Worm (Caenorhabditis elegans) whole organism, L2 larva: ENCODE data around the gene fln-2.

ENCODE experiments used
- ama-1 ChIP-seq: fragments of 150-350 bp; optimal IDR thresholded peaks from 2 replicates; lab custom pipeline; 2018; ENCODE audit warnings: inconsistent platforms
- lin-13 ChIP-seq: fragments of 150-350 bp; optimal IDR thresholded peaks from 2 replicates; lab custom pipeline; 2014; ENCODE audit warnings: missing biosample characterization, missing genetic modification reagents, missing genetic modification characterization
- nhr-11 ChIP-seq: fragments of 150-350 bp; optimal IDR thresholded peaks from 2 replicates; lab custom pipeline; 2014; ENCODE audit warnings: missing biosample characterization, missing genetic modification characterization

DNA sequence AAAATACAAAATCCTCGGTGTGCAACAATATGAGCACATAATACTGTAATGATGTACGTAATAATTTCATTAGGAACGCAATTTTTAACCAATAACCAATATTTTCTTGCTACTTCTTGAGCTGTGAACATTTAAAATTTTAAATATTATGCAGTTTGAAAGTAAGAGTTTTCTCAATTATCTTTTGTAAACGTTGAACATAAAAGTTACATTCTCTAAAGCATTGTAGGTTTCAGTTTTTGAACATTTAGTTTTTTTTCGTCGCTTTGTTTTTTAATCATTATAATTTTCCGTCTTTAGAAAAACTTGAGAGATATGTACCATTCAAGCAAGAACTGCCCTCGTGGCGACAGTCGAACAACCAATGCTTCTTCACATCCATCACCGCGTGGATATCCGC, 6.2 kb upstream of the fln-2 start, which contains the start of gene C23F12.3:
- no peak for TF ChIP-seq ama-1 (lab: Kevin White, UChicago)
- no peak for TF ChIP-seq lin-13 (GFP tag; lab: Kevin White, UChicago)
- no peak for TF ChIP-seq nhr-11
